Worm (Caenorhabditis elegans): Measurements from ENCODE around the gene C46A5.4.

ce11 chrIV:7794709-7795108 is 37.6 kb upstream of the C46A5.4 start, which contains the start of gene ntp-1:
- TF ChIP-seq fos-1 (tag; optimal IDR thresholded peaks at IDR 0.05) (no peak), nhr-76 (tag; optimal IDR thresholded peaks at IDR 0.05) (no peak), nhr-12 (tag; optimal IDR thresholded peaks at IDR 0.05) (no peak), ama-1 (optimal IDR thresholded peaks at IDR 0.05) (no peak), unc-39 (tag; optimal IDR thresholded peaks at IDR 0.05) (no peak), egl-27 (tag; optimal IDR thresholded peaks at IDR 0.05) (no peak), mdl-1 (tag; optimal IDR thresholded peaks at IDR 0.05) (no peak), elt-2 (tag; optimal IDR thresholded peaks at IDR 0.05) (no peak), aly-2 (tag; optimal IDR thresholded peaks at IDR 0.05) (no peak)

Measured in whole organism, L3 larva.